Fruit fly (Drosophila melanogaster): ENCODE measurements around the gene CapaR.

Gene CapaR

DNA sequence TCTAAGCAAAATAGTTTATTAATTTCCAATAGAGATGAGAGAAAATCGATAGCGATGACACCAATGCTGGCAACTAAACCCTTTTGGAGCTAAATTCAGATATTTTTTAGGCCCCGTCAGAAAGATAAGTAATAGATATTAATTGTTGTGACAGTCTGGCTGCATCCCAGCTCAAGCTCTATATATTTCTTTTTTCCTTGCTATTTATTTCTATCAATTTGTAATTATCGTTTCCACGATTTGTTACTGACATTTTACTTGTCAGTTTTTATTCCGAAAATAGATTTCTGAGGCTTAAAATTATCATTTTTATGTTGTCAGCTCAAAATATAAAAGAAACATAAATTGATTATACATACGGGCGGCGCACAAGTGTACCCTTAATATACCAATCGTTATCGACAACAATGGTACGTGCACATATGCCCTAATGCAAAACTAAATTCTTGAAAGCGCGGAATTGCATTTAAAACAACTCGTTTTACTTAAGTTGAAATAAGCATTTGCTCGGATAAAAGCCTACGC, 6.9 kb upstream of the CapaR start, which contains the start of the genes CRIF and SMC5 (continued):
- TF ChIP-seq CG11398 (GFP tag; optimal IDR thresholded peaks at IDR 0.05), result no peak
- TF ChIP-seq twi (tag; optimal IDR thresholded peaks at IDR 0.05), result peak; percentile 64
- no peak for TF ChIP-seq cg (GFP tag; optimal IDR thresholded peaks at IDR 0.05)
- TF ChIP-seq CG9817 (tag; optimal IDR thresholded peaks at IDR 0.05), result peak; percentile 70
- TF ChIP-seq Chrac-16 (GFP tag; optimal IDR thresholded peaks at IDR 0.05), result peak; percentile 68
- TF ChIP-seq Lpt (GFP tag; optimal IDR thresholded peaks at IDR 0.05), result no peak
- no peak for TF ChIP-seq CG7271 (tag; optimal IDR thresholded peaks at IDR 0.05)
- TF ChIP-seq CG14050 (GFP tag; IDR thresholded peaks at IDR 0.05), result 0 out of 3 replicates have a peak, but pooled peaks have one; percentile 27
- peak; percentile 61 for TF ChIP-seq Sox100B (GFP tag; optimal IDR thresholded peaks at IDR 0.05)
- no peak for TF ChIP-seq CG32772 (GFP tag; IDR thresholded peaks at IDR 0.05)
- TF ChIP-seq CG2129 (GFP tag; IDR thresholded peaks at IDR 0.05; ENCODE audit: partially characterized antibody), result no peak
- TF ChIP-seq corto (GFP tag; optimal IDR thresholded peaks at IDR 0.05), result no peak
- TF ChIP-seq CG30403 (GFP tag; optimal IDR thresholded peaks at IDR 0.05), result peak; percentile 89
- no peak for TF ChIP-seq CG6791 (GFP tag; IDR thresholded peaks at IDR 0.05; ENCODE audit: partially characterized antibody)
- peak; percentile 72 for TF ChIP-seq Kr (GFP tag; optimal IDR thresholded peaks at IDR 0.05)
- peak; percentile 67 for TF ChIP-seq CG17829 (tag; optimal IDR thresholded peaks at IDR 0.05)
- TF ChIP-seq CG4707 (GFP tag; optimal IDR thresholded peaks at IDR 0.05), result no peak
- peak; percentile 26; the same call in 1 of the 2 replicates for TF ChIP-seq stc (GFP tag; IDR thresholded peaks at IDR 0.05)
- TF ChIP-seq CG8089 (GFP tag; optimal IDR thresholded peaks at IDR 0.05), result no peak
- no peak for TF ChIP-seq salm (tag; optimal IDR thresholded peaks at IDR 0.05)
- peak; percentile 15 for TF ChIP-seq Spps (tag; optimal IDR thresholded peaks at IDR 0.05)
- peak; percentile 69 for TF ChIP-seq Dip3 (GFP tag; optimal IDR thresholded peaks at IDR 0.05)
- peak; percentile 52 for TF ChIP-seq Ets97D (GFP tag; optimal IDR thresholded peaks at IDR 0.05)
- TF ChIP-seq gro (GFP tag; optimal IDR thresholded peaks at IDR 0.05), result peak; percentile 56
- TF ChIP-seq CoRest (tag; optimal IDR thresholded peaks at IDR 0.05), result peak; percentile 84
- TF ChIP-seq sisA (GFP tag; IDR thresholded peaks at IDR 0.05), result no peak; the same call in none of the 2 replicates
- TF ChIP-seq CG31365 (tag; optimal IDR thresholded peaks at IDR 0.05), result no peak
- no peak for TF ChIP-seq CG14860 (GFP tag; IDR thresholded peaks at IDR 0.05; ENCODE audit: partially characterized antibody)
- no peak for TF ChIP-seq Oaz (GFP tag; IDR thresholded peaks at IDR 0.05)
- TF ChIP-seq hb (GFP tag; IDR thresholded peaks at IDR 0.05; ENCODE audit: partially characterized antibody), result no peak
- TF ChIP-seq CG2678 (tag; optimal IDR thresholded peaks at IDR 0.05), result no peak
- no peak for TF ChIP-seq HHEX (GFP tag; optimal IDR thresholded peaks at IDR 0.05)
- no peak for TF ChIP-seq CG1529 (GFP tag; optimal IDR thresholded peaks at IDR 0.05)
- TF ChIP-seq sim (GFP tag; IDR thresholded peaks at IDR 0.05), result no peak
- peak; percentile 70 for TF ChIP-seq CG8290 (GFP tag; optimal IDR thresholded peaks at IDR 0.05)
- TF ChIP-seq CG8290 (tag; optimal IDR thresholded peaks at IDR 0.05), result no peak
- peak; percentile 38 for TF ChIP-seq CG34376 (GFP tag; optimal IDR thresholded peaks at IDR 0.05)
- TF ChIP-seq nom (GFP tag; optimal IDR thresholded peaks at IDR 0.05), result no peak
- TF ChIP-seq Xbp1 (GFP tag; optimal IDR thresholded peaks at IDR 0.05), result peak; percentile 81
- TF ChIP-seq CG1602 (GFP tag; optimal IDR thresholded peaks at IDR 0.05), result peak; percentile 61
- TF ChIP-seq CG7786 (GFP tag; optimal IDR thresholded peaks at IDR 0.05), result peak; percentile 52
- no peak for TF ChIP-seq ara (GFP tag; IDR thresholded peaks at IDR 0.05)
- TF ChIP-seq shn (GFP tag; optimal IDR thresholded peaks at IDR 0.05), result peak; percentile 62
- TF ChIP-seq CG8944 (GFP tag; optimal IDR thresholded peaks at IDR 0.05), result peak; percentile 60
- peak; percentile 38 for TF ChIP-seq CG11723 (GFP tag; optimal IDR thresholded peaks at IDR 0.05)
- TF ChIP-seq vfl (GFP tag; optimal IDR thresholded peaks at IDR 0.05), result peak; percentile 46
- no peak for TF ChIP-seq grn (GFP tag; optimal IDR thresholded peaks at IDR 0.05)
- no peak for TF ChIP-seq Doc2 (GFP tag; IDR thresholded peaks at IDR 0.05)
- TF ChIP-seq CG10147 (GFP tag; optimal IDR thresholded peaks at IDR 0.05), result peak; percentile 67
- peak; percentile 56 for TF ChIP-seq Mad (GFP tag; optimal IDR thresholded peaks at IDR 0.05)
- no peak for TF ChIP-seq Mes4 (GFP tag; optimal IDR thresholded peaks at IDR 0.05)

All from whole organism, embryonic.